Worm (Caenorhabditis elegans) whole organism, early embryonic: ENCODE results near the gene rps-21.

Experiments used
- B0310.2 ChIP-seq: sonication (generic microtip); optimal IDR thresholded peaks from 2 replicates; lab custom pipeline; 2016; ENCODE audit warnings: mild to moderate bottlenecking, missing genetic modification characterization, missing compliant biosample characterization
- F13C5.2 ChIP-seq: sonication (generic microtip); optimal IDR thresholded peaks from 2 replicates; lab custom pipeline; 2017; ENCODE audit warnings: mild to moderate bottlenecking, missing genetic modification characterization, inconsistent platforms, missing compliant biosample characterization
- aly-1 ChIP-seq: sonication (generic microtip); optimal IDR thresholded peaks from 2 replicates; lab custom pipeline; 2016; ENCODE audit warnings: missing genetic modification characterization, missing compliant biosample characterization
- ama-1 ChIP-seq: fragments of 150-350 bp; optimal IDR thresholded peaks from 2 replicates; lab custom pipeline; 2014
- ceh-13 ChIP-seq: fragments of 200-800 bp; sonication (Bioruptor generic); optimal IDR thresholded peaks from 2 replicates; lab custom pipeline; 2018; ENCODE audit warnings: mild to moderate bottlenecking, missing genetic modification characterization, missing compliant biosample characterization
- ceh-36 ChIP-seq: sonication (generic microtip); optimal IDR thresholded peaks from 2 replicates; lab custom pipeline; 2016; ENCODE audit warnings: missing genetic modification characterization, inconsistent platforms, missing compliant biosample characterization
- ets-7 ChIP-seq: sonication (generic microtip); optimal IDR thresholded peaks from 2 replicates; lab custom pipeline; 2016; ENCODE audit warnings: missing genotype, missing genetic modification characterization, missing compliant biosample characterization
- flt-1 ChIP-seq: fragments of 200-800 bp; sonication (Bioruptor generic); IDR thresholded peaks from 2 replicates; pipeline ENCODE4 v1.3.6; 2022; ENCODE audit warnings: missing genetic modification characterization, missing compliant biosample characterization
- hmbx-1 ChIP-seq: sonication (generic microtip); optimal IDR thresholded peaks from 2 replicates; lab custom pipeline; 2016; ENCODE audit warnings: mild to moderate bottlenecking, missing genetic modification characterization, missing compliant biosample characterization
- hmg-4 ChIP-seq: fragments of 200-800 bp; sonication (Bioruptor generic); optimal IDR thresholded peaks from 2 replicates; lab custom pipeline; 2018; ENCODE audit warnings: mild to moderate bottlenecking, missing genetic modification characterization, missing compliant biosample characterization
- hnd-1 ChIP-seq: sonication (generic microtip); optimal IDR thresholded peaks from 2 replicates; lab custom pipeline; 2016; ENCODE audit warnings: missing genetic modification characterization, missing compliant biosample characterization
- pes-1 ChIP-seq: fragments of 200-800 bp; sonication (Bioruptor generic); IDR thresholded peaks from 2 replicates; pipeline ENCODE4 v1.3.6; 2022; ENCODE audit warnings: missing genetic modification reagents, missing genetic modification characterization, missing compliant biosample characterization
- scrt-1 ChIP-seq: fragments of 200-800 bp; sonication (Bioruptor generic); IDR thresholded peaks from 2 replicates; pipeline ENCODE4 v1.3.6; 2022; ENCODE audit warnings: missing genetic modification characterization, missing compliant biosample characterization
- sea-1 ChIP-seq: fragments of 200-800 bp; sonication (Bioruptor generic); conservative IDR thresholded peaks from 2 replicates; pipeline ENCODE4 v1.3.6; 2022; ENCODE audit warnings: missing genetic modification characterization, missing compliant biosample characterization
- tbx-11 ChIP-seq: fragments of 200-800 bp; sonication (Bioruptor generic); IDR thresholded peaks from 2 replicates; pipeline ENCODE4 v1.3.6; 2022; ENCODE audit warnings: missing genetic modification characterization, missing compliant biosample characterization
- tbx-37 ChIP-seq: fragments of 200-800 bp; sonication (Bioruptor generic); conservative IDR thresholded peaks from 2 replicates; pipeline ENCODE4 v1.3.6; 2022; ENCODE audit warnings: missing genetic modification reagents, missing genetic modification characterization, missing compliant biosample characterization
- tra-4 ChIP-seq: sonication (generic microtip); optimal IDR thresholded peaks from 2 replicates; lab custom pipeline; 2017; ENCODE audit warnings: missing genetic modification characterization, missing compliant biosample characterization

rps-21 gene

ce11 chrIII:7226607-7227006 lies 37.2 kb upstream of the rps-21 start, which contains the start of gene hsp-75:
hsp-75 (minus strand) TSS chrIII:7226707.
- no peak for TF ChIP-seq tbx-11 (GFP tag; lab: Robert Waterston, UW)
- no peak for TF ChIP-seq F13C5.2 (tag; lab: Kevin White, UChicago)
- no peak for TF ChIP-seq ets-7
- TF ChIP-seq pes-1: no peak
- TF ChIP-seq tbx-37 (GFP tag; lab: Robert Waterston, UW): no peak
- TF ChIP-seq ama-1 (lab: Kevin White, UChicago): no peak
- no peak for TF ChIP-seq flt-1 (GFP tag; lab: Robert Waterston, UW)
- no peak for TF ChIP-seq scrt-1 (GFP tag; lab: Robert Waterston, UW)
- TF ChIP-seq ceh-36 (tag; lab: Kevin White, UChicago): no peak
- TF ChIP-seq B0310.2: no peak
- no peak for TF ChIP-seq sea-1 (GFP tag; lab: Robert Waterston, UW)
- no peak for TF ChIP-seq hmbx-1 (tag; lab: Kevin White, UChicago)

- TF ChIP-seq tbx-37 (GFP tag; lab: Robert Waterston, UW): no peak
- TF ChIP-seq pes-1: no peak
- TF ChIP-seq hnd-1: no peak
- no peak for TF ChIP-seq ceh-13 (GFP tag; lab: Kevin White, UChicago)
- no peak for TF ChIP-seq flt-1 (GFP tag; lab: Robert Waterston, UW)
- TF ChIP-seq B0310.2: no peak
- TF ChIP-seq hmg-4: no peak
- TF ChIP-seq F13C5.2 (tag; lab: Kevin White, UChicago): no peak
- TF ChIP-seq tbx-11 (GFP tag; lab: Robert Waterston, UW): no peak
- TF ChIP-seq sea-1 (GFP tag; lab: Robert Waterston, UW): no peak
- no peak for TF ChIP-seq tra-4 (tag; lab: Kevin White, UChicago)
- TF ChIP-seq aly-1 (tag; lab: Kevin White, UChicago): no peak
- TF ChIP-seq ets-7: no peak
- no peak for TF ChIP-seq hmbx-1 (tag; lab: Kevin White, UChicago)
- no peak for TF ChIP-seq scrt-1 (GFP tag; lab: Robert Waterston, UW)
These were observed 33.6 kb upstream of the rps-21 start, which contains the start of gene der-2 for ce11 chrIII:7223029-7223428. der-2 (minus strand) TSS chrIII:7223129.

- TF ChIP-seq ets-7 (no peak), B0310.2 (no peak), aly-1 (tag; lab: Kevin White, UChicago) (no peak)
These were observed 31.7 kb upstream of the rps-21 start for ce11 chrIII:7221103-7221502.

ce11 chrIII:7216924-7217521 lies 27.6 kb upstream of the rps-21 start:
- TF ChIP-seq F13C5.2 (tag; lab: Kevin White, UChicago) (no peak), hmg-4 (no peak), B0310.2 (no peak), scrt-1 (GFP tag; lab: Robert Waterston, UW) (no peak), tbx-11 (GFP tag; lab: Robert Waterston, UW) (no peak), aly-1 (tag; lab: Kevin White, UChicago) (no peak), hmbx-1 (tag; lab: Kevin White, UChicago) (no peak), tra-4 (tag; lab: Kevin White, UChicago) (no peak), pes-1 (no peak), flt-1 (GFP tag; lab: Robert Waterston, UW) (no peak)

ce11 chrIII:7216226-7216625 lies 26.8 kb upstream of the rps-21 start, which contains the start of gene R151.1:
R151.1 (plus strand) TSS chrIII:7216526.
- TF ChIP-seq pes-1 (no peak), hnd-1 (no peak), tbx-11 (GFP tag; lab: Robert Waterston, UW) (no peak), flt-1 (GFP tag; lab: Robert Waterston, UW) (no peak), hmg-4 (no peak), ceh-36 (tag; lab: Kevin White, UChicago) (no peak)

ce11 chrIII:7215532-7215931 lies 26.1 kb upstream of the rps-21 start:
- TF ChIP-seq ama-1 (lab: Kevin White, UChicago) (no peak), aly-1 (tag; lab: Kevin White, UChicago) (no peak), pes-1 (no peak), sea-1 (GFP tag; lab: Robert Waterston, UW) (no peak)

ce11 chrIII:7212028-7212427 lies 22.6 kb upstream of the rps-21 start:
- no peak for TF ChIP-seq ceh-36 (tag; lab: Kevin White, UChicago)
- TF ChIP-seq B0310.2: no peak
- TF ChIP-seq aly-1 (tag; lab: Kevin White, UChicago): no peak
- no peak for TF ChIP-seq hmg-4
- no peak for TF ChIP-seq ama-1 (lab: Kevin White, UChicago)
- TF ChIP-seq pes-1: no peak
- TF ChIP-seq sea-1 (GFP tag; lab: Robert Waterston, UW): no peak
- TF ChIP-seq tbx-37 (GFP tag; lab: Robert Waterston, UW): no peak
- no peak for TF ChIP-seq tra-4 (tag; lab: Kevin White, UChicago)
- no peak for TF ChIP-seq scrt-1 (GFP tag; lab: Robert Waterston, UW)

- TF ChIP-seq ceh-36 (tag; lab: Kevin White, UChicago) (no peak), ets-7 (no peak), B0310.2 (no peak), tbx-11 (GFP tag; lab: Robert Waterston, UW) (no peak), flt-1 (GFP tag; lab: Robert Waterston, UW) (no peak), hmg-4 (no peak), scrt-1 (GFP tag; lab: Robert Waterston, UW) (no peak), F13C5.2 (tag; lab: Kevin White, UChicago) (no peak)
These were observed 21.1 kb upstream of the rps-21 start for ce11 chrIII:7210486-7210885.
